Fruit fly (Drosophila melanogaster) whole organism, embryonic: ENCODE results near the gene CG34256.
A peak's percentile ranks its signal among the peaks of the same experiment; 100 is the strongest.

Experiments
- Awh ChIP-seq: fragments of 200-800 bp; sonication (Bioruptor generic); IDR thresholded peaks from 2 replicates; pipeline ENCODE4, ENCODE4 v1.3.6; 2022; ENCODE audit warnings: missing biosample characterization, missing genetic modification characterization
- B-H2 ChIP-seq: fragments of 200-800 bp; sonication (Bioruptor generic); optimal IDR thresholded peaks from 2 replicates; lab custom pipeline; 2018; ENCODE audit warnings: missing biosample characterization, mild to moderate bottlenecking, missing genetic modification characterization
- Blimp-1 ChIP-seq: fragments of 200-800 bp; sonication (Bioruptor generic); optimal IDR thresholded peaks from 3 replicates; lab custom pipeline; 2018; ENCODE audit warnings: missing biosample characterization, missing genetic modification characterization, mild to moderate bottlenecking, moderate library complexity, missing genetic modification reagents
- CG11085 ChIP-seq: fragments of 200-800 bp; sonication (Bioruptor generic); IDR thresholded peaks from 2 replicates; pipeline ENCODE4 v1.3.6; 2022; ENCODE audit warnings: missing biosample characterization, missing genetic modification characterization
- CG11695 ChIP-seq: fragments of 200-800 bp; sonication (Bioruptor generic); IDR thresholded peaks from 3 replicates; pipeline ENCODE4 v1.3.6; 2022; ENCODE audit warnings: missing biosample characterization, missing genetic modification characterization
- CG12769 ChIP-seq: fragments of 200-800 bp; sonication (Bioruptor generic); optimal IDR thresholded peaks from 2 replicates; lab custom pipeline; 2019; ENCODE audit warnings: missing biosample characterization, mild to moderate bottlenecking, missing genetic modification characterization, moderate library complexity
- CG14441 ChIP-seq: fragments of 200-800 bp; sonication (Bioruptor generic); IDR thresholded peaks from 2 replicates; pipeline ENCODE4 v1.3.6; 2022; ENCODE audit warnings: missing biosample characterization, missing genetic modification characterization
- CG1529 ChIP-seq: fragments of 200-800 bp; sonication (Bioruptor generic); optimal IDR thresholded peaks from 3 replicates; lab custom pipeline; 2018; ENCODE audit warnings: missing biosample characterization, missing genetic modification characterization
- CG17568 ChIP-seq: fragments of 200-800 bp; sonication (Bioruptor generic); optimal IDR thresholded peaks from 2 replicates; lab custom pipeline; 2018; ENCODE audit warnings: missing biosample characterization, mild to moderate bottlenecking, missing genetic modification characterization, moderate library complexity
- CG18619 ChIP-seq: fragments of 200-800 bp; sonication (Bioruptor generic); optimal IDR thresholded peaks from 3 replicates; lab custom pipeline; 2017; ENCODE audit warnings: missing biosample characterization, mild to moderate bottlenecking, missing genetic modification characterization
- CG2202 ChIP-seq: fragments of 200-800 bp; sonication (Bioruptor generic); optimal IDR thresholded peaks from 2 replicates; lab custom pipeline; 2018; ENCODE audit warnings: missing biosample characterization, mild to moderate bottlenecking, missing genetic modification characterization
- CG33557 ChIP-seq: fragments of 200-800 bp; sonication (Bioruptor generic); optimal IDR thresholded peaks from 2 replicates; lab custom pipeline; 2019; ENCODE audit warnings: missing biosample characterization, mild to moderate bottlenecking, missing genetic modification characterization, moderate library complexity
- CG4360 ChIP-seq: fragments of 200-800 bp; sonication (Bioruptor generic); IDR thresholded peaks from 2 replicates; pipeline ENCODE4 v1.3.6; 2022; ENCODE audit warnings: missing biosample characterization, missing genetic modification characterization
- CG6791 ChIP-seq: fragments of 200-800 bp; sonication (Bioruptor generic); IDR thresholded peaks from 3 replicates; pipeline ENCODE4 v1.3.6; 2022; ENCODE audit warnings: missing biosample characterization, missing genetic modification characterization; ENCODE audit not compliant: partially characterized antibody
- CG9437 ChIP-seq: fragments of 200-800 bp; sonication (Bioruptor generic); optimal IDR thresholded peaks from 2 replicates; lab custom pipeline; 2018; ENCODE audit warnings: missing biosample characterization, mild to moderate bottlenecking, missing genetic modification characterization
- CTCF ChIP-seq: fragments of 200-800 bp; sonication (Bioruptor generic); optimal IDR thresholded peaks from 2 replicates; lab custom pipeline; 2017; ENCODE audit warnings: missing biosample characterization, mild to moderate bottlenecking, missing genetic modification characterization, moderate library complexity
- Chrac-16 ChIP-seq: fragments of 200-800 bp; sonication (Bioruptor generic); optimal IDR thresholded peaks from 3 replicates; lab custom pipeline; 2016; ENCODE audit warnings: missing biosample characterization, missing genetic modification characterization
- D19B ChIP-seq: fragments of 200-800 bp; sonication (Bioruptor generic); optimal IDR thresholded peaks from 2 replicates; lab custom pipeline; 2017; ENCODE audit warnings: missing biosample characterization, mild to moderate bottlenecking, missing genetic modification characterization
- Dll ChIP-seq: fragments of 200-800 bp; sonication (Bioruptor generic); IDR thresholded peaks from 4 replicates; pipeline ENCODE4 v1.3.6; 2022; ENCODE audit warnings: missing biosample characterization, missing genetic modification characterization; ENCODE audit not compliant: partially characterized antibody
- Dref ChIP-seq: fragments of 200-800 bp; sonication (Bioruptor generic); IDR thresholded peaks from 2 replicates; pipeline ENCODE4 v1.3.6; 2022; ENCODE audit warnings: missing biosample characterization, missing genetic modification characterization
- Fer3 ChIP-seq: fragments of 200-800 bp; sonication (Bioruptor generic); optimal IDR thresholded peaks from 2 replicates; lab custom pipeline; 2018; ENCODE audit warnings: missing biosample characterization, mild to moderate bottlenecking, missing genetic modification characterization, moderate library complexity
- Med ChIP-seq: fragments of 200-800 bp; sonication (Bioruptor generic); peaks from one replicate; lab custom pipeline; 2016; ENCODE audit warnings: missing biosample characterization, missing genetic modification characterization, mild to moderate bottlenecking, inconsistent platforms, moderate library complexity
- NfI ChIP-seq: fragments of 200-800 bp; sonication (Bioruptor generic); optimal IDR thresholded peaks from 3 replicates; lab custom pipeline; 2018; ENCODE audit warnings: missing biosample characterization, mild to moderate bottlenecking, missing genetic modification characterization, moderate library complexity
- Scr ChIP-seq: fragments of 200-800 bp; sonication (Bioruptor generic); IDR thresholded peaks from 2 replicates; pipeline ENCODE4 v1.3.6; 2022; ENCODE audit warnings: missing biosample characterization, missing genetic modification characterization; ENCODE audit not compliant: partially characterized antibody
- amos ChIP-seq: fragments of 200-800 bp; sonication (Bioruptor generic); IDR thresholded peaks from 2 replicates; pipeline ENCODE4 v1.3.6; 2022; ENCODE audit warnings: missing biosample characterization, missing genetic modification characterization; ENCODE audit not compliant: partially characterized antibody
- bbx ChIP-seq: fragments of 200-800 bp; sonication (Bioruptor generic); IDR thresholded peaks from 2 replicates; pipeline ENCODE4 v1.3.6; 2022; ENCODE audit warnings: missing biosample characterization, missing genetic modification characterization; ENCODE audit not compliant: partially characterized antibody
- chinmo ChIP-seq: fragments of 200-800 bp; sonication (Bioruptor generic); IDR thresholded peaks from 4 replicates; pipeline ENCODE4 v1.3.6; 2022; ENCODE audit warnings: missing biosample characterization, missing genetic modification characterization; ENCODE audit not compliant: partially characterized antibody
- ci ChIP-seq: fragments of 200-800 bp; sonication (Bioruptor generic); IDR thresholded peaks from 3 replicates; pipeline ENCODE4 v1.3.6; 2022; ENCODE audit warnings: missing biosample characterization, missing genetic modification characterization
- crc ChIP-seq: fragments of 200-800 bp; sonication (Bioruptor generic); optimal IDR thresholded peaks from 2 replicates; lab custom pipeline; 2016; ENCODE audit warnings: missing biosample characterization, missing genetic modification characterization
- disco-r ChIP-seq: fragments of 200-800 bp; sonication (Bioruptor generic); optimal IDR thresholded peaks from 2 replicates; lab custom pipeline; 2016; ENCODE audit warnings: missing biosample characterization, missing genetic modification characterization
- dm ChIP-seq: fragments of 200-800 bp; sonication (Bioruptor generic); optimal IDR thresholded peaks from 3 replicates; lab custom pipeline; 2016; ENCODE audit warnings: missing biosample characterization, missing genetic modification characterization
- ewg ChIP-seq: fragments of 200-800 bp; sonication (Bioruptor generic); optimal IDR thresholded peaks from 3 replicates; lab custom pipeline; 2017; ENCODE audit warnings: mild to moderate bottlenecking, missing biosample characterization, missing genetic modification reagents, missing genetic modification characterization
- fd64A ChIP-seq: fragments of 200-800 bp; sonication (Bioruptor generic); optimal IDR thresholded peaks from 3 replicates; lab custom pipeline; 2018; ENCODE audit warnings: missing biosample characterization, mild to moderate bottlenecking, missing genetic modification characterization
- grau ChIP-seq: fragments of 200-800 bp; optimal IDR thresholded peaks from 3 replicates; lab custom pipeline; 2019; ENCODE audit warnings: missing biosample characterization, mild to moderate bottlenecking, missing genetic modification characterization, moderate library complexity
- gsb-n ChIP-seq: fragments of 200-800 bp; sonication (Bioruptor generic); optimal IDR thresholded peaks from 3 replicates; lab custom pipeline; 2018; ENCODE audit warnings: missing biosample characterization, mild to moderate bottlenecking, missing genetic modification characterization
- gt ChIP-seq: fragments of 200-800 bp; sonication (Bioruptor generic); IDR thresholded peaks from 2 replicates; pipeline ENCODE4 v1.3.6; 2022; ENCODE audit warnings: missing biosample characterization, missing genetic modification characterization
- jigr1 ChIP-seq: fragments of 200-800 bp; sonication (Bioruptor generic); IDR thresholded peaks from 3 replicates; pipeline ENCODE4 v1.3.6; 2022; ENCODE audit warnings: missing biosample characterization, missing genetic modification characterization
- ken ChIP-seq: fragments of 200-800 bp; sonication (Bioruptor generic); IDR thresholded peaks from 3 replicates; pipeline ENCODE4 v1.3.6; 2022; ENCODE audit warnings: missing biosample characterization, missing genetic modification characterization
- p53 ChIP-seq: fragments of 200-800 bp; sonication (Bioruptor generic); optimal IDR thresholded peaks from 2 replicates; lab custom pipeline; 2016; ENCODE audit warnings: missing biosample characterization, missing genetic modification characterization
- pan ChIP-seq, 4 experiments: fragments of >200 bp in 3 of 4; fragments of 200-800 bp in 1 of 4; sonication (Bioruptor generic) in 1 of 4; optimal IDR thresholded peaks in 3 of 4; IDR thresholded peaks in 1 of 4; 2 replicates each; pipeline versions ENCODE4 v1.3.6 to Lab custom; 2017 to 2022; ENCODE audit warnings: missing biosample characterization in 2 of 4, missing genetic modification characterization in 2 of 4, mixed read lengths in 1 of 4
- phol ChIP-seq: fragments of 200-800 bp; sonication (Bioruptor generic); optimal IDR thresholded peaks from 3 replicates; lab custom pipeline; 2018; ENCODE audit warnings: missing biosample characterization, mild to moderate bottlenecking, missing genetic modification characterization, moderate library complexity
- pzg ChIP-seq: fragments of 200-800 bp; sonication (Bioruptor generic); optimal IDR thresholded peaks from 3 replicates; lab custom pipeline; 2018; ENCODE audit warnings: missing biosample characterization, mild to moderate bottlenecking, missing genetic modification characterization, moderate library complexity
- rib ChIP-seq: fragments of 200-800 bp; sonication (Bioruptor generic); IDR thresholded peaks from 2 replicates; pipeline ENCODE4 v1.3.6; 2022; ENCODE audit warnings: missing biosample characterization, missing genetic modification characterization
- row ChIP-seq: fragments of 200-800 bp; sonication (Bioruptor generic); IDR thresholded peaks from 3 replicates; pipeline ENCODE4 v1.3.6; 2022; ENCODE audit warnings: missing biosample characterization, missing genetic modification characterization
- stwl ChIP-seq: fragments of 200-800 bp; sonication (Bioruptor generic); optimal IDR thresholded peaks from 3 replicates; lab custom pipeline; 2018; ENCODE audit warnings: missing biosample characterization, mild to moderate bottlenecking, missing genetic modification characterization, moderate library complexity
- toy ChIP-seq: fragments of 200-800 bp; sonication (Bioruptor generic); IDR thresholded peaks from 2 replicates; pipeline ENCODE4 v1.3.6; 2022; ENCODE audit warnings: missing biosample characterization, missing genetic modification characterization
- tup ChIP-seq: fragments of 200-800 bp; sonication (Bioruptor generic); optimal IDR thresholded peaks from 2 replicates; lab custom pipeline; 2016; ENCODE audit warnings: missing biosample characterization, mild to moderate bottlenecking, missing genetic modification characterization, moderate library complexity
- wor ChIP-seq: fragments of 200-800 bp; sonication (Bioruptor generic); IDR thresholded peaks from 2 replicates; pipeline ENCODE4 v1.3.6; 2022; ENCODE audit warnings: missing biosample characterization, missing genetic modification characterization
- zen2 ChIP-seq: fragments of 200-800 bp; sonication (Bioruptor generic); IDR thresholded peaks from 3 replicates; pipeline ENCODE4 v1.3.6; 2022; ENCODE audit warnings: missing biosample characterization, missing genetic modification characterization; ENCODE audit not compliant: partially characterized antibody
- zf30C ChIP-seq: fragments of 200-800 bp; sonication (Bioruptor generic); optimal IDR thresholded peaks from 3 replicates; lab custom pipeline; 2018; ENCODE audit warnings: missing biosample characterization, mild to moderate bottlenecking, missing genetic modification characterization

Gene CG34256

DNA sequence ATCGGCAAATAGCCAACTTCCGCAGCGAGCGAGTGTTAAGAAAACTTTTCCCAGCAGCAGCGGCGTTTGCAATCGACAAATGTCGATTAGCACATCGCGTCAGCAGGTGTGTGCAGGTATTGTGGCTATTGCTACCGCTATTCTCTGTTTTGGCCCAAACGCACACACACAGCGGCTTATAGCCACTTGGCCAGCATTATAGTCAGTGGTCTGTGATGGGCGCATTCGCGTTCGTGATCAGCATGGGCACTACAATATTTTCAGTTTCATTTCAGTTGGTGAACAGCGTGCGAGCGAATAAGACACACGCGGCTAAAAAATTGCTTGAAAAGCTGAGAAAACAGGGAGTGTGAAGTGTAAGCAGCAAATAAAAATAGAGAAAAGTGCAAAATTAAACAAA is 39.3 kb downstream of the CG34256 start, which contains the start of gene CG6836 (continued):
- peak; percentile 64 for TF ChIP-seq Med
- no peak for TF ChIP-seq dm (GFP tag; lab: Kevin White, UChicago)
- peak; percentile 36 for TF ChIP-seq Blimp-1 (GFP tag; lab: Kevin White, UChicago)
- TF ChIP-seq gsb-n: no peak
- TF ChIP-seq NfI (GFP tag; lab: Kevin White, UChicago): no peak
- no peak for TF ChIP-seq pzg (GFP tag; lab: Kevin White, UChicago)
- TF ChIP-seq ewg (GFP tag; lab: Kevin White, UChicago): no peak
- no peak for TF ChIP-seq disco-r (GFP tag; lab: Kevin White, UChicago)
- no peak for TF ChIP-seq zen2 (GFP tag; lab: Robert Waterston, UW)
- TF ChIP-seq p53 (GFP tag; lab: Kevin White, UChicago): no peak
- TF ChIP-seq Fer3 (tag; lab: Kevin White, UChicago): no peak
- no peak for TF ChIP-seq phol (tag; lab: Kevin White, UChicago)
- no peak for TF ChIP-seq CG1529 (GFP tag; lab: Kevin White, UChicago)
- TF ChIP-seq bbx (GFP tag; lab: Robert Waterston, UW): no peak
- TF ChIP-seq gt (GFP tag; lab: Robert Waterston, UW): no peak
- TF ChIP-seq row (GFP tag; lab: Robert Waterston, UW): no peak
- TF ChIP-seq Chrac-16: no peak
- TF ChIP-seq pan (optimal IDR thresholded peaks at IDR 0.05; lab: Kevin White, UChicago): no peak
- TF ChIP-seq pan (GFP tag; optimal IDR thresholded peaks at IDR 0.05 in 1 of 2, IDR thresholded peaks at IDR 0.05 in 1 of 2): peak in 1 of 2 experiments; percentile 24
- peak; percentile 12 for TF ChIP-seq CG12769 (tag; lab: Kevin White, UChicago)
- TF ChIP-seq Dref (GFP tag; lab: Robert Waterston, UW): no peak
- TF ChIP-seq CG9437 (GFP tag; lab: Kevin White, UChicago): no peak
- no peak for TF ChIP-seq B-H2 (GFP tag; lab: Kevin White, UChicago)
- TF ChIP-seq Scr (GFP tag; lab: Robert Waterston, UW): no peak
- no peak for TF ChIP-seq ci (GFP tag; lab: Robert Waterston, UW)
- TF ChIP-seq Awh: no peak
- TF ChIP-seq rib (GFP tag; lab: Robert Waterston, UW): no peak
- TF ChIP-seq amos (GFP tag; lab: Robert Waterston, UW): no peak
- no peak for TF ChIP-seq CTCF (GFP tag; lab: Kevin White, UChicago)
- TF ChIP-seq ken (GFP tag; lab: Robert Waterston, UW): peak; percentile 28; the same call in 1 of the 3 replicates
- TF ChIP-seq CG2202 (tag; lab: Kevin White, UChicago): no peak

DNA sequence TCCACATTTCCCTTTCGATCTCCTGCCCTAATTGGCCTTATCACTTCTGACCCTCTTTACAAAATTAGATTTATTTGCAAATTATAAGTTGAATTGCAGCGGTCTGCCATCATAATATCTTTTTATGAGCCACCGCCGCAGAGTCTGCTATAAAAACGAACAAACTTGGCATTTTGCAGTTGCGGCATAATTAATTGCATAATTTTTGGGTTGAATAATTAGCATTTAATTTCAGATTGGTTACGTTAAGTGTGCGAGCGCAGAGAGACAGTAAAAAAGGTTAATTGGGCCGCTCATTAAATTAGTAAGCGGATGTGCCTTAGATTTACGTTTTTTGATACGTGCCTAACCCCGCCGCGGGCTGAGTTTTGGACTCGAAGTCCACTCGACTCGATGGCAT is 40.5 kb downstream of the CG34256 start:
- TF ChIP-seq grau (tag; lab: Kevin White, UChicago) (no peak), CG4360 (GFP tag; lab: Robert Waterston, UW) (no peak), Blimp-1 (GFP tag; lab: Kevin White, UChicago) (no peak), CG6791 (GFP tag; lab: Robert Waterston, UW) (no peak), Dll (GFP tag; lab: Robert Waterston, UW) (no peak), CG11085 (GFP tag; lab: Robert Waterston, UW) (no peak), CG33557 (no peak), CG14441 (GFP tag; lab: Robert Waterston, UW) (no peak), jigr1 (no peak), toy (GFP tag; lab: Robert Waterston, UW) (no peak), tup (GFP tag; lab: Kevin White, UChicago) (no peak), fd64A (no peak), zf30C (no peak), CG18619 (GFP tag; lab: Kevin White, UChicago) (no peak), stwl (tag; lab: Kevin White, UChicago) (peak; percentile 9), crc (GFP tag; lab: Kevin White, UChicago) (no peak), CG17568 (GFP tag; lab: Kevin White, UChicago) (no peak), D19B (no peak), wor (no peak), ci (GFP tag; lab: Robert Waterston, UW) (no peak), CG11695 (GFP tag; lab: Robert Waterston, UW) (no peak), chinmo (GFP tag; lab: Robert Waterston, UW) (0 out of 4 replicates have a peak, but pooled peaks have one; percentile 72)
